Worm (Caenorhabditis elegans) whole organism, L4 larva: ENCODE results near the gene T26G10.1.

Experiments
- aha-1 ChIP-seq: fragments of 150-350 bp; peaks from one replicate; lab custom pipeline; 2014; ENCODE audit warnings: missing biosample characterization, missing genetic modification characterization
- ces-1 ChIP-seq: fragments of 150-350 bp; sonication (generic microtip); optimal IDR thresholded peaks from 4 replicates; lab custom pipeline; 2014; ENCODE audit warnings: missing biosample characterization, missing genetic modification reagents, missing genetic modification characterization
- daf-12 ChIP-seq: fragments of 150-350 bp; optimal IDR thresholded peaks from 2 replicates; lab custom pipeline; 2014; ENCODE audit warnings: missing biosample characterization, missing genetic modification reagents, missing genetic modification characterization
- dve-1 ChIP-seq: sonication (generic microtip); optimal IDR thresholded peaks from 2 replicates; lab custom pipeline; 2017; ENCODE audit warnings: antibody characterized with exemption, mild to moderate bottlenecking, missing genetic modification characterization, missing compliant biosample characterization; ENCODE audit not compliant: insufficient read depth
- fos-1 ChIP-seq: fragments of 150-350 bp; optimal IDR thresholded peaks from 2 replicates; lab custom pipeline; 2014; ENCODE audit warnings: missing biosample characterization, missing genetic modification characterization
- jun-1 ChIP-seq: fragments of 150-350 bp; optimal IDR thresholded peaks from 2 replicates; lab custom pipeline; 2014; ENCODE audit warnings: missing biosample characterization, missing genetic modification reagents, missing genetic modification characterization
- lin-13 ChIP-seq: fragments of 150-350 bp; optimal IDR thresholded peaks from 2 replicates; lab custom pipeline; 2014; ENCODE audit warnings: missing biosample characterization, missing genetic modification reagents, missing genetic modification characterization
- lin-39 ChIP-seq: fragments of 150-350 bp; optimal IDR thresholded peaks from 2 replicates; lab custom pipeline; 2014; ENCODE audit warnings: missing biosample characterization, missing genetic modification reagents, missing genetic modification characterization
- nhr-10 ChIP-seq: fragments of 150-350 bp; optimal IDR thresholded peaks from 2 replicates; lab custom pipeline; 2014; ENCODE audit warnings: missing biosample characterization, missing genetic modification characterization
- pha-4 ChIP-seq, 2 experiments: fragments of 150-350 bp in 1 of 2; fragments of 200-800 bp in 1 of 2; sonication (Bioruptor generic) in 1 of 2; IDR thresholded peaks in 1 of 2; optimal IDR thresholded peaks in 1 of 2; 2 replicates each; pipeline versions ENCODE4 v1.3.6 to Lab custom; 2014 to 2022; ENCODE audit warnings: missing genetic modification characterization in 2 of 2, missing genetic modification reagents in 2 of 2, missing biosample characterization in 1 of 2, missing compliant biosample characterization in 1 of 2
- snpc-4 ChIP-seq: fragments of 150-350 bp; optimal IDR thresholded peaks from 2 replicates; lab custom pipeline; 2014; ENCODE audit warnings: missing biosample characterization, missing genetic modification characterization
- unc-62 ChIP-seq, 3 experiments: fragments of 150-350 bp in 1 of 3; sonication (generic microtip); optimal IDR thresholded peaks in 2 of 3; peaks in 1 of 3; 1 replicate in 1 of 3; 2 replicates in 2 of 3; lab custom pipeline; 2014 to 2017; ENCODE audit warnings: missing biosample characterization in 3 of 3, missing genetic modification characterization in 3 of 3, missing genetic modification reagents in 3 of 3, missing genotype in 1 of 3
- ztf-7 ChIP-seq: fragments of 150-350 bp; optimal IDR thresholded peaks from 2 replicates; lab custom pipeline; 2014; ENCODE audit warnings: missing biosample characterization, missing genetic modification characterization

- TF ChIP-seq unc-62 (GFP tag; optimal IDR thresholded peaks at IDR 0.05 in 1 of 2; lab: Kevin White, UChicago) (no peak), unc-62 (tag; optimal IDR thresholded peaks at IDR 0.05; lab: Kevin White, UChicago) (no peak), lin-13 (GFP tag; lab: Kevin White, UChicago) (peak; percentile 18), nhr-10 (tag; lab: Kevin White, UChicago) (no peak), fos-1 (tag; lab: Kevin White, UChicago) (no peak), snpc-4 (no peak), pha-4 (GFP tag; IDR thresholded peaks at IDR 0.05; lab: Robert Waterston, UW) (no peak), pha-4 (tag; optimal IDR thresholded peaks at IDR 0.05; lab: Kevin White, UChicago) (no peak), ztf-7 (no peak), jun-1 (tag; lab: Kevin White, UChicago) (no peak), dve-1 (tag; lab: Kevin White, UChicago) (no peak), ces-1 (GFP tag; lab: Kevin White, UChicago) (no peak), aha-1 (tag; lab: Kevin White, UChicago) (no peak), lin-39 (tag; lab: Kevin White, UChicago) (no peak), daf-12 (tag; lab: Kevin White, UChicago) (no peak)
Observed at ce11 chrIII:9390924-9391323, 15.5 kb downstream of the T26G10.1 start.
